Worm (Caenorhabditis elegans) whole organism, L1 larva: Measurements from ENCODE around the gene apn-1.

ENCODE experiments used
- C04F5.9 ChIP-seq: sonication (generic microtip); optimal IDR thresholded peaks from 2 replicates; lab custom pipeline; 2016; ENCODE audit warnings: missing genetic modification characterization, missing compliant biosample characterization
- C16A3.4 ChIP-seq: fragments of 150-350 bp; optimal IDR thresholded peaks from 2 replicates; lab custom pipeline; 2014; ENCODE audit warnings: missing biosample characterization, missing genetic modification characterization
- C34B4.2 ChIP-seq: sonication (generic microtip); optimal IDR thresholded peaks from 2 replicates; lab custom pipeline; 2017; ENCODE audit warnings: mild to moderate bottlenecking, missing genetic modification characterization, missing compliant biosample characterization
- F16B12.6 ChIP-seq: fragments of 150-350 bp; optimal IDR thresholded peaks from 2 replicates; lab custom pipeline; 2014; ENCODE audit warnings: missing biosample characterization, missing genetic modification characterization
- aly-2 ChIP-seq: fragments of 150-350 bp; optimal IDR thresholded peaks from 2 replicates; lab custom pipeline; 2014; ENCODE audit warnings: missing biosample characterization, missing genetic modification characterization
- ama-1 ChIP-seq: fragments of 150-350 bp; optimal IDR thresholded peaks from 2 replicates; lab custom pipeline; 2014
- ceh-63 ChIP-seq: fragments of 200-800 bp; sonication (Bioruptor generic); optimal IDR thresholded peaks from 2 replicates; lab custom pipeline; 2018; ENCODE audit warnings: mild to moderate bottlenecking, missing genetic modification characterization, missing compliant biosample characterization
- ceh-8 ChIP-seq: fragments of 200-800 bp; sonication (Bioruptor generic); optimal IDR thresholded peaks from 2 replicates; lab custom pipeline; 2018; ENCODE audit warnings: mild to moderate bottlenecking, missing genetic modification characterization, moderate library complexity, missing compliant biosample characterization
- ceh-82 ChIP-seq, 3 experiments: fragments of 150-350 bp in 1 of 3; sonication (generic microtip) in 2 of 3; optimal IDR thresholded peaks; 2 replicates each; lab custom pipeline; 2014 to 2017; ENCODE audit warnings: missing biosample characterization in 3 of 3, missing genetic modification characterization in 3 of 3
- ceh-88 ChIP-seq: fragments of 200-800 bp; sonication (Bioruptor generic); IDR thresholded peaks from 2 replicates; pipeline ENCODE4 v1.3.6; 2022; ENCODE audit warnings: missing genetic modification characterization, missing compliant biosample characterization
- ces-1 ChIP-seq: fragments of 150-350 bp; optimal IDR thresholded peaks from 2 replicates; lab custom pipeline; 2014; ENCODE audit warnings: missing biosample characterization, missing genetic modification reagents, missing genetic modification characterization
- efl-1 ChIP-seq, 4 experiments: fragments of 150-350 bp; optimal IDR thresholded peaks in 3 of 4; peaks in 1 of 4; 1 replicate in 1 of 4; 2 replicates in 3 of 4; lab custom pipeline; 2014; ENCODE audit warnings: missing biosample characterization in 2 of 4, missing genetic modification characterization in 2 of 4, missing genetic modification reagents in 2 of 4
- efl-3 ChIP-seq: fragments of 200-800 bp; sonication (Bioruptor generic); optimal IDR thresholded peaks from 2 replicates; lab custom pipeline; 2018; ENCODE audit warnings: mild to moderate bottlenecking, missing genetic modification characterization, missing compliant biosample characterization
- egl-13 ChIP-seq: sonication (generic microtip); optimal IDR thresholded peaks from 2 replicates; lab custom pipeline; 2016; ENCODE audit warnings: missing genotype, missing genetic modification reagents, missing genetic modification characterization, missing compliant biosample characterization
- egl-27 ChIP-seq, 2 experiments: fragments of 150-350 bp in 1 of 2; sonication (generic microtip); optimal IDR thresholded peaks; 3 replicates each; lab custom pipeline; 2017 to 2018; ENCODE audit warnings: missing biosample characterization in 2 of 2, missing genetic modification characterization in 2 of 2, missing genetic modification reagents in 2 of 2
- elt-2 ChIP-seq: sonication (generic microtip); optimal IDR thresholded peaks from 2 replicates; lab custom pipeline; 2016; ENCODE audit warnings: missing genetic modification characterization, mild to moderate bottlenecking, inconsistent platforms, missing compliant biosample characterization, missing genetic modification reagents
- elt-3 ChIP-seq, 6 experiments: fragments of 150-350 bp in 1 of 6; sonication (generic microtip); optimal IDR thresholded peaks; 2 replicates each; lab custom pipeline; 2017 to 2018; ENCODE audit warnings: missing biosample characterization in 6 of 6, missing genetic modification characterization in 6 of 6, inconsistent platforms in 1 of 6
- ets-5 ChIP-seq: fragments of 200-800 bp; sonication (Bioruptor generic); IDR thresholded peaks from 2 replicates; pipeline ENCODE4 v1.3.6; 2022; ENCODE audit warnings: missing genetic modification characterization, missing compliant biosample characterization
- fos-1 ChIP-seq: fragments of 150-350 bp; optimal IDR thresholded peaks from 2 replicates; lab custom pipeline; 2014; ENCODE audit warnings: missing biosample characterization, missing genetic modification characterization
- grh-1 ChIP-seq: fragments of 200-800 bp; sonication (Bioruptor generic); IDR thresholded peaks from 2 replicates; pipeline ENCODE4 v1.3.6; 2022; ENCODE audit warnings: missing genetic modification reagents, missing genetic modification characterization, missing compliant biosample characterization
- hlh-17 ChIP-seq: fragments of 200-800 bp; sonication (Bioruptor generic); optimal IDR thresholded peaks from 2 replicates; lab custom pipeline; 2018; ENCODE audit warnings: missing genetic modification characterization, mild to moderate bottlenecking, missing compliant biosample characterization, moderate library complexity, borderline replicate concordance
- hlh-4 ChIP-seq: sonication (generic microtip); optimal IDR thresholded peaks from 2 replicates; lab custom pipeline; 2016; ENCODE audit warnings: mild to moderate bottlenecking, missing genetic modification characterization, missing compliant biosample characterization
- hpl-2 ChIP-seq: fragments of 150-350 bp; optimal IDR thresholded peaks from 2 replicates; lab custom pipeline; 2014; ENCODE audit warnings: missing biosample characterization, missing genetic modification reagents, missing genetic modification characterization
- irx-1 ChIP-seq: sonication (generic microtip); optimal IDR thresholded peaks from 2 replicates; lab custom pipeline; 2016; ENCODE audit warnings: missing genetic modification characterization, missing compliant biosample characterization
- isw-1 ChIP-seq: fragments of 200-800 bp; sonication (Bioruptor generic); IDR thresholded peaks from 2 replicates; pipeline ENCODE4 v1.3.6; 2022; ENCODE audit warnings: missing genetic modification characterization, missing compliant biosample characterization
- jun-1 ChIP-seq: fragments of 150-350 bp; optimal IDR thresholded peaks from 2 replicates; lab custom pipeline; 2014; ENCODE audit warnings: missing biosample characterization, missing genetic modification reagents, missing genetic modification characterization
- lin-13 ChIP-seq: fragments of 150-350 bp; optimal IDR thresholded peaks from 2 replicates; lab custom pipeline; 2014; ENCODE audit warnings: missing biosample characterization, missing genetic modification reagents, missing genetic modification characterization
- lin-14 ChIP-seq: fragments of 200-800 bp; sonication (Bioruptor generic); optimal IDR thresholded peaks from 2 replicates; lab custom pipeline; 2018; ENCODE audit warnings: mild to moderate bottlenecking, missing genetic modification characterization, moderate library complexity, missing compliant biosample characterization
- lin-15B ChIP-seq: fragments of 150-350 bp; sonication (generic microtip); optimal IDR thresholded peaks from 3 replicates; lab custom pipeline; 2014; ENCODE audit warnings: missing biosample characterization, missing genetic modification characterization
- lin-35 ChIP-seq, 2 experiments: fragments of 150-350 bp; optimal IDR thresholded peaks; 2 replicates each; lab custom pipeline; 2014; ENCODE audit warnings: missing biosample characterization in 2 of 2, missing genetic modification characterization in 2 of 2, missing genetic modification reagents in 2 of 2
- lsy-2 ChIP-seq, 2 experiments: fragments of 150-350 bp; optimal IDR thresholded peaks; 2 replicates each; lab custom pipeline; 2014; ENCODE audit warnings: missing biosample characterization in 2 of 2, missing genetic modification characterization in 2 of 2
- mdl-1 ChIP-seq, 2 experiments: fragments of 150-350 bp; optimal IDR thresholded peaks; 2 replicates each; lab custom pipeline; 2014 to 2017; ENCODE audit warnings: missing biosample characterization in 2 of 2, missing genetic modification characterization in 2 of 2, inconsistent platforms in 1 of 2
- mef-2 ChIP-seq: fragments of 150-350 bp; optimal IDR thresholded peaks from 2 replicates; lab custom pipeline; 2014; ENCODE audit warnings: missing biosample characterization, missing genetic modification characterization
- nhr-11 ChIP-seq: fragments of 150-350 bp; optimal IDR thresholded peaks from 2 replicates; lab custom pipeline; 2014; ENCODE audit warnings: missing biosample characterization, missing genetic modification characterization
- nhr-12 ChIP-seq: sonication (generic microtip); optimal IDR thresholded peaks from 2 replicates; lab custom pipeline; 2017; ENCODE audit warnings: missing biosample characterization, missing genetic modification characterization
- nhr-20 ChIP-seq: sonication (generic microtip); optimal IDR thresholded peaks from 2 replicates; lab custom pipeline; 2016; ENCODE audit warnings: mild to moderate bottlenecking, missing genetic modification characterization, missing compliant biosample characterization
- nhr-28 ChIP-seq: fragments of 150-350 bp; optimal IDR thresholded peaks from 2 replicates; lab custom pipeline; 2014; ENCODE audit warnings: missing biosample characterization, missing genetic modification characterization
- nhr-47 ChIP-seq: sonication (generic microtip); optimal IDR thresholded peaks from 2 replicates; lab custom pipeline; 2016; ENCODE audit warnings: mild to moderate bottlenecking, missing genetic modification characterization, moderate library complexity, missing compliant biosample characterization
- nhr-90 ChIP-seq: sonication (generic microtip); optimal IDR thresholded peaks from 2 replicates; lab custom pipeline; 2016; ENCODE audit warnings: mild to moderate bottlenecking, missing genetic modification characterization, missing compliant biosample characterization; ENCODE audit not compliant: poor library complexity
- pag-3 ChIP-seq: sonication (generic microtip); optimal IDR thresholded peaks from 2 replicates; lab custom pipeline; 2017; ENCODE audit warnings: missing genetic modification characterization, mild to moderate bottlenecking, missing compliant biosample characterization, antibody characterized with exemption, borderline replicate concordance; ENCODE audit not compliant: insufficient read depth
- pax-3 ChIP-seq: fragments of 200-800 bp; sonication (Bioruptor generic); optimal IDR thresholded peaks from 2 replicates; lab custom pipeline; 2018; ENCODE audit warnings: mild to moderate bottlenecking, missing genetic modification characterization, moderate library complexity, missing compliant biosample characterization
- pqm-1 ChIP-seq: sonication (generic microtip); optimal IDR thresholded peaks from 3 replicates; lab custom pipeline; 2017; ENCODE audit warnings: missing biosample characterization, missing genetic modification characterization
- skn-1 ChIP-seq: fragments of 150-350 bp; optimal IDR thresholded peaks from 2 replicates; lab custom pipeline; 2014; ENCODE audit warnings: missing biosample characterization, missing genetic modification characterization
- snpc-4 ChIP-seq: fragments of 150-350 bp; optimal IDR thresholded peaks from 2 replicates; lab custom pipeline; 2014; ENCODE audit warnings: missing biosample characterization, missing genetic modification characterization
- snu-23 ChIP-seq: sonication (generic microtip); optimal IDR thresholded peaks from 2 replicates; lab custom pipeline; 2016; ENCODE audit warnings: missing genetic modification characterization, missing compliant biosample characterization
- sox-4 ChIP-seq: sonication (generic microtip); optimal IDR thresholded peaks from 2 replicates; lab custom pipeline; 2016; ENCODE audit warnings: missing genetic modification characterization, missing compliant biosample characterization
- sup-37 ChIP-seq: fragments of 200-800 bp; sonication (Bioruptor generic); optimal IDR thresholded peaks from 2 replicates; lab custom pipeline; 2018; ENCODE audit warnings: mild to moderate bottlenecking, missing genetic modification characterization, missing compliant biosample characterization
- swsn-7 ChIP-seq: sonication (generic microtip); optimal IDR thresholded peaks from 2 replicates; lab custom pipeline; 2016; ENCODE audit warnings: missing genetic modification characterization, missing compliant biosample characterization
- tbx-2 ChIP-seq: sonication (generic microtip); optimal IDR thresholded peaks from 2 replicates; lab custom pipeline; 2016; ENCODE audit warnings: missing genetic modification characterization, missing compliant biosample characterization
- tlp-1 ChIP-seq: fragments of 150-350 bp; optimal IDR thresholded peaks from 2 replicates; lab custom pipeline; 2014; ENCODE audit warnings: missing biosample characterization, missing genetic modification characterization
- unc-130 ChIP-seq: fragments of 150-350 bp; optimal IDR thresholded peaks from 2 replicates; lab custom pipeline; 2017; ENCODE audit warnings: missing biosample characterization, missing genetic modification characterization, inconsistent platforms
- unc-62 ChIP-seq: fragments of 150-350 bp; optimal IDR thresholded peaks from 2 replicates; lab custom pipeline; 2014; ENCODE audit warnings: missing biosample characterization, missing genetic modification reagents, missing genetic modification characterization
- xbp-1 ChIP-seq: sonication (generic microtip); optimal IDR thresholded peaks from 2 replicates; lab custom pipeline; 2016; ENCODE audit warnings: missing genetic modification characterization, missing compliant biosample characterization

apn-1 gene

DNA sequence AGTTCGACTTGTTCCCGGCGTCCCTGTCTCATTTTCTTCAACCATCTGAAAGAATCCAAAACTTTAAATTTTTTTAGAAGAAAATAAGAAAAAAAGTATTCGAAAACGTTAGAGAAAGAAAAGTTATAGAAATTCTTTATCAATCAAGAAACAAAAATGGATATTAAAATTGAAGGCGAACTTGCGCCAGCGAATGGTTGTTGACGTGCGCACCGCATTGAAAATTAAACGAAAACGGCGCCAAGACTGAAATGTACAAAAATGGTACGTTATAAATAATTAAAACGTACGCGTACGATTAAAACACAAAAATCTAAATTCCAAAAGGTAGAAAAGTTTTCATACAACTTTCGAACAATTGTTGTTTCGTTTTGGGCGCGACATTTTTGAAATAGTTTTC is 39.4 kb downstream of the apn-1 start, which contains the start of gene K02C4.3:
TSS of gene K02C4.3 (minus strand) at position 51 of the 400 bp plus-strand sequence.
- TF ChIP-seq nhr-20 (tag; lab: Kevin White, UChicago) (peak; percentile 76), lin-35 (GFP tag; optimal IDR thresholded peaks at IDR 0.05; lab: Kevin White, UChicago) (peak; percentile 87 to 95), hpl-2 (GFP tag; lab: Kevin White, UChicago) (no peak), C16A3.4 (tag; lab: Kevin White, UChicago) (peak; percentile 39), nhr-11 (tag; lab: Kevin White, UChicago) (no peak), nhr-28 (no peak), C04F5.9 (tag; lab: Kevin White, UChicago) (peak; percentile 55), elt-2 (tag; lab: Kevin White, UChicago) (peak; percentile 18), pag-3 (tag; lab: Kevin White, UChicago) (peak; percentile 4), nhr-12 (tag; lab: Kevin White, UChicago) (no peak), lin-15B (peak; percentile 42), lin-13 (peak; percentile 49), mdl-1 (tag; optimal IDR thresholded peaks at IDR 0.05; lab: Kevin White, UChicago) (peak in 1 of 2 experiments; percentile 60), xbp-1 (tag; lab: Kevin White, UChicago) (peak; percentile 74), unc-130 (tag; lab: Kevin White, UChicago) (peak; percentile 64), snpc-4 (tag; lab: Kevin White, UChicago) (peak; percentile 89), egl-27 (tag; optimal IDR thresholded peaks at IDR 0.05; lab: Kevin White, UChicago) (no peak), tbx-2 (peak; percentile 77), hlh-4 (tag; lab: Kevin White, UChicago) (no peak), lin-14 (GFP tag; lab: Kevin White, UChicago) (peak; percentile 75), irx-1 (tag; lab: Kevin White, UChicago) (peak; percentile 71), jun-1 (tag; lab: Kevin White, UChicago) (peak; percentile 39), aly-2 (peak; percentile 24), pqm-1 (tag; lab: Kevin White, UChicago) (no peak), elt-3 (tag; optimal IDR thresholded peaks at IDR 0.05; lab: Kevin White, UChicago) (peak in 2 of 6 experiments; percentile 45 to 53), fos-1 (tag; lab: Kevin White, UChicago) (peak; percentile 31), ets-5 (no peak), hlh-17 (no peak), snu-23 (GFP tag; lab: Kevin White, UChicago) (peak; percentile 85), egl-13 (tag; lab: Kevin White, UChicago) (peak; percentile 44), unc-62 (GFP tag; lab: Kevin White, UChicago) (no peak), sup-37 (GFP tag; lab: Kevin White, UChicago) (peak; percentile 25), efl-1 (optimal IDR thresholded peaks at IDR 0.05; lab: Kevin White, UChicago) (peak; percentile 90 to 93), efl-1 (GFP tag; optimal IDR thresholded peaks at IDR 0.05 in 1 of 2; lab: Kevin White, UChicago) (peak; percentile 90 to 99), pax-3 (tag; lab: Kevin White, UChicago) (no peak), ceh-82 (tag; optimal IDR thresholded peaks at IDR 0.05; lab: Kevin White, UChicago) (peak; percentile 51 to 66 (median 62)), lsy-2 (tag; optimal IDR thresholded peaks at IDR 0.05; lab: Kevin White, UChicago) (peak; percentile 87 to 90), F16B12.6 (tag; lab: Kevin White, UChicago) (peak; percentile 28), C34B4.2 (no peak), nhr-90 (tag; lab: Kevin White, UChicago) (peak; percentile 77), grh-1 (GFP tag; lab: Robert Waterston, UW) (peak; percentile 37; the same call in 1 of the 2 replicates), ces-1 (GFP tag; lab: Kevin White, UChicago) (no peak), mef-2 (tag; lab: Kevin White, UChicago) (no peak), swsn-7 (tag; lab: Kevin White, UChicago) (peak; percentile 76), sox-4 (tag; lab: Kevin White, UChicago) (peak; percentile 14), ceh-88 (GFP tag; lab: Robert Waterston, UW) (no peak), ceh-63 (GFP tag; lab: Kevin White, UChicago) (no peak), isw-1 (GFP tag; lab: Robert Waterston, UW) (peak; percentile 59), efl-3 (no peak), skn-1 (tag; lab: Kevin White, UChicago) (peak; percentile 77), ama-1 (lab: Kevin White, UChicago) (no peak), nhr-47 (peak; percentile 81), tlp-1 (tag; lab: Kevin White, UChicago) (no peak), ceh-8 (GFP tag; lab: Kevin White, UChicago) (peak; percentile 72)
